Worm (Caenorhabditis elegans) whole organism, mixed stage, embryonic: ENCODE data around the gene C26E6.1.

Experiments used
- lin-13 ChIP-seq: fragments of 150-350 bp; optimal IDR thresholded peaks from 2 replicates; lab custom pipeline; 2014; ENCODE audit warnings: missing biosample characterization, missing genetic modification characterization
- snpc-4 ChIP-seq: fragments of 150-350 bp; optimal IDR thresholded peaks from 2 replicates; lab custom pipeline; 2014; ENCODE audit warnings: missing biosample characterization, missing genetic modification characterization

- TF ChIP-seq snpc-4 (tag; lab: Kevin White, UChicago), result no peak
- no peak for TF ChIP-seq lin-13
Observed at ce11 chrIII:4944213-4944612, 12.5 kb upstream of the C26E6.1 start, which contains the start of gene ntl-9.
